Fruit fly (Drosophila melanogaster): ENCODE data around the gene CG42591.

- TF ChIP-seq CG5204 (GFP tag; optimal IDR thresholded peaks at IDR 0.05) (no peak), Mnt (GFP tag; optimal IDR thresholded peaks at IDR 0.05) (no peak), cic (GFP tag; optimal IDR thresholded peaks at IDR 0.05) (no peak), kay (GFP tag; ENCODE audit: borderline replicate concordance) (no peak), Crg-1 (GFP tag; optimal IDR thresholded peaks at IDR 0.05) (no peak), CG33017 (tag; optimal IDR thresholded peaks at IDR 0.05) (no peak), CG11617 (GFP tag; optimal IDR thresholded peaks at IDR 0.05) (no peak), CG14711 (tag; optimal IDR thresholded peaks at IDR 0.05) (no peak), bab1 (GFP tag; optimal IDR thresholded peaks at IDR 0.05) (no peak), CG7045 (GFP tag; optimal IDR thresholded peaks at IDR 0.05) (no peak), tj (GFP tag; optimal IDR thresholded peaks at IDR 0.05) (no peak), CG7101 (tag; optimal IDR thresholded peaks at IDR 0.05) (no peak), CG12768 (GFP tag; optimal IDR thresholded peaks at IDR 0.05) (no peak)
Observed at dm6 chr3L:8073872-8074271, 4.1 kb upstream of the CG42591 start.

Data from whole organism, adult.